Fruit fly (Drosophila melanogaster) whole organism, embryonic: Measurements from ENCODE around the gene CG13912.

ENCODE experiments used
- CG10431 ChIP-seq: fragments of 200-800 bp; sonication (Bioruptor generic); optimal IDR thresholded peaks from 3 replicates; lab custom pipeline; 2018; ENCODE audit warnings: missing biosample characterization, mild to moderate bottlenecking, missing genetic modification characterization
- CG10462 ChIP-seq: fragments of 200-800 bp; sonication (Bioruptor generic); optimal IDR thresholded peaks from 2 replicates; lab custom pipeline; 2016; ENCODE audit warnings: missing biosample characterization, missing genetic modification characterization
- CG10654 ChIP-seq: fragments of 200-800 bp; sonication (Bioruptor generic); optimal IDR thresholded peaks from 2 replicates; lab custom pipeline; 2016; ENCODE audit warnings: missing biosample characterization, missing genetic modification characterization
- CG12071 ChIP-seq: fragments of 200-800 bp; sonication (Bioruptor generic); optimal IDR thresholded peaks from 3 replicates; lab custom pipeline; 2018; ENCODE audit warnings: missing biosample characterization, mild to moderate bottlenecking, missing genetic modification characterization
- CG12155 ChIP-seq: fragments of 200-800 bp; sonication (Bioruptor generic); optimal IDR thresholded peaks from 3 replicates; lab custom pipeline; 2016; ENCODE audit warnings: missing biosample characterization, missing genetic modification characterization
- CG13296 ChIP-seq: fragments of 200-800 bp; sonication (Bioruptor generic); optimal IDR thresholded peaks from 3 replicates; lab custom pipeline; 2018; ENCODE audit warnings: missing biosample characterization, mild to moderate bottlenecking, missing genetic modification characterization
- CG15073 ChIP-seq: fragments of 200-800 bp; sonication (Bioruptor generic); optimal IDR thresholded peaks from 2 replicates; lab custom pipeline; 2016; ENCODE audit warnings: missing biosample characterization, missing genetic modification characterization
- CG16813 ChIP-seq: fragments of 200-800 bp; sonication (Bioruptor generic); IDR thresholded peaks from 3 replicates; pipeline ENCODE4 v1.3.6; 2022; ENCODE audit warnings: missing biosample characterization, missing genetic modification characterization; ENCODE audit not compliant: partially characterized antibody
- CG18619 ChIP-seq: fragments of 200-800 bp; sonication (Bioruptor generic); optimal IDR thresholded peaks from 3 replicates; lab custom pipeline; 2017; ENCODE audit warnings: missing biosample characterization, mild to moderate bottlenecking, missing genetic modification characterization
- CG34224 ChIP-seq: fragments of 200-800 bp; sonication (Bioruptor generic); IDR thresholded peaks from 3 replicates; pipeline ENCODE4 v1.3.6; 2022; ENCODE audit warnings: missing biosample characterization, missing genetic modification characterization; ENCODE audit not compliant: partially characterized antibody
- CG4328 ChIP-seq: fragments of 200-800 bp; sonication (Bioruptor generic); optimal IDR thresholded peaks from 3 replicates; lab custom pipeline; 2017; ENCODE audit warnings: missing biosample characterization, missing genetic modification reagents, missing genetic modification characterization
- CG6254 ChIP-seq: fragments of 200-800 bp; sonication (Bioruptor generic); optimal IDR thresholded peaks from 3 replicates; lab custom pipeline; 2017; ENCODE audit warnings: mild to moderate bottlenecking, missing biosample characterization, missing genetic modification reagents, missing genetic modification characterization
- CG6854 ChIP-seq: fragments of 200-800 bp; sonication (Bioruptor generic); optimal IDR thresholded peaks from 3 replicates; lab custom pipeline; 2017; ENCODE audit warnings: missing biosample characterization, mild to moderate bottlenecking, missing genetic modification characterization
- CG7839 ChIP-seq: fragments of 200-800 bp; sonication (Bioruptor generic); optimal IDR thresholded peaks from 3 replicates; lab custom pipeline; 2018; ENCODE audit warnings: missing biosample characterization, mild to moderate bottlenecking, missing genetic modification characterization, moderate library complexity
- CG8478 ChIP-seq: fragments of >200 bp; optimal IDR thresholded peaks from 2 replicates; lab custom pipeline; 2018
- CG8944 ChIP-seq: fragments of 200-800 bp; sonication (Bioruptor generic); optimal IDR thresholded peaks from 3 replicates; lab custom pipeline; 2016; ENCODE audit warnings: missing biosample characterization, missing genetic modification characterization
- CrebB ChIP-seq: fragments of 200-800 bp; sonication (Bioruptor generic); optimal IDR thresholded peaks from 3 replicates; lab custom pipeline; 2018; ENCODE audit warnings: missing biosample characterization, mild to moderate bottlenecking, missing genetic modification characterization
- Doc2 ChIP-seq: fragments of 200-800 bp; sonication (Bioruptor generic); IDR thresholded peaks from 2 replicates; pipeline ENCODE4 v1.3.6; 2022; ENCODE audit warnings: missing biosample characterization, missing genetic modification characterization
- Dref ChIP-seq: fragments of 200-800 bp; sonication (Bioruptor generic); IDR thresholded peaks from 2 replicates; pipeline ENCODE4 v1.3.6; 2022; ENCODE audit warnings: missing biosample characterization, missing genetic modification characterization
- H15 ChIP-seq: fragments of 200-800 bp; sonication (Bioruptor generic); IDR thresholded peaks from 3 replicates; pipeline ENCODE4 v1.3.6; 2022; ENCODE audit warnings: missing biosample characterization, missing genetic modification characterization
- HLH3B ChIP-seq: fragments of 200-800 bp; sonication (Bioruptor generic); IDR thresholded peaks from 2 replicates; pipeline ENCODE4 v1.3.6; 2022; ENCODE audit warnings: missing biosample characterization, missing genetic modification characterization
- HmgZ ChIP-seq: fragments of 200-800 bp; sonication (Bioruptor generic); optimal IDR thresholded peaks from 2 replicates; lab custom pipeline; 2018; ENCODE audit warnings: missing biosample characterization, mild to moderate bottlenecking, missing genetic modification characterization
- Lhr ChIP-seq: fragments of 200-800 bp; sonication (Bioruptor generic); optimal IDR thresholded peaks from 3 replicates; lab custom pipeline; 2017; ENCODE audit warnings: mild to moderate bottlenecking, missing biosample characterization, missing genetic modification reagents, missing genetic modification characterization
- MESR4 ChIP-seq: fragments of 200-800 bp; sonication (Bioruptor generic); optimal IDR thresholded peaks from 2 replicates; lab custom pipeline; 2018; ENCODE audit warnings: missing biosample characterization, mild to moderate bottlenecking, missing genetic modification characterization, moderate library complexity
- Med ChIP-seq: fragments of 200-800 bp; sonication (Bioruptor generic); peaks from one replicate; lab custom pipeline; 2016; ENCODE audit warnings: missing biosample characterization, missing genetic modification characterization, mild to moderate bottlenecking, inconsistent platforms, moderate library complexity
- Neu2 ChIP-seq: fragments of 200-800 bp; sonication (Bioruptor generic); optimal IDR thresholded peaks from 3 replicates; lab custom pipeline; 2016; ENCODE audit warnings: missing biosample characterization, missing genetic modification characterization, borderline replicate concordance
- Nf-YA ChIP-seq: fragments of 200-800 bp; sonication (Bioruptor generic); IDR thresholded peaks from 2 replicates; pipeline ENCODE4 v1.3.6; 2022; ENCODE audit warnings: missing biosample characterization, missing genetic modification characterization
- Oli ChIP-seq: fragments of 200-800 bp; sonication (Bioruptor generic); optimal IDR thresholded peaks from 2 replicates; lab custom pipeline; 2018; ENCODE audit warnings: missing biosample characterization, mild to moderate bottlenecking, missing genetic modification characterization, moderate library complexity
- Poxn ChIP-seq: fragments of 200-800 bp; sonication (Bioruptor generic); IDR thresholded peaks from 2 replicates; pipeline ENCODE4 v1.3.6; 2022; ENCODE audit warnings: missing biosample characterization, missing genetic modification characterization
- Side ChIP-seq: fragments of 200-800 bp; sonication (Bioruptor generic); optimal IDR thresholded peaks from 2 replicates; lab custom pipeline; 2016; ENCODE audit warnings: missing biosample characterization, missing genetic modification characterization
- Six4 ChIP-seq: fragments of 200-800 bp; sonication (Bioruptor generic); optimal IDR thresholded peaks from 2 replicates; lab custom pipeline; 2016; ENCODE audit warnings: missing biosample characterization, missing genetic modification characterization
- Sox100B ChIP-seq: fragments of 200-800 bp; sonication (Bioruptor generic); optimal IDR thresholded peaks from 3 replicates; lab custom pipeline; 2018; ENCODE audit warnings: missing biosample characterization, mild to moderate bottlenecking, missing genetic modification characterization
- Ssrp ChIP-seq: fragments of 200-800 bp; sonication (Bioruptor generic); optimal IDR thresholded peaks from 2 replicates; lab custom pipeline; 2018; ENCODE audit warnings: missing biosample characterization, mild to moderate bottlenecking, missing genetic modification characterization, moderate library complexity
- Xbp1 ChIP-seq: fragments of 200-800 bp; sonication (Bioruptor generic); optimal IDR thresholded peaks from 3 replicates; lab custom pipeline; 2016; ENCODE audit warnings: missing biosample characterization, mild to moderate bottlenecking, missing genetic modification characterization
- YL-1 ChIP-seq: fragments of 200-800 bp; sonication (Bioruptor generic); optimal IDR thresholded peaks from 3 replicates; lab custom pipeline; 2017; ENCODE audit warnings: missing biosample characterization, mild to moderate bottlenecking, missing genetic modification characterization
- bsh ChIP-seq, 2 experiments: fragments of 200-800 bp; sonication (Bioruptor generic); optimal IDR thresholded peaks; 2 replicates each; lab custom pipeline; 2017 to 2018; ENCODE audit warnings: mild to moderate bottlenecking in 2 of 2, missing biosample characterization in 2 of 2, missing genetic modification characterization in 2 of 2, moderate library complexity in 1 of 2
- cad ChIP-seq: fragments of >200 bp; optimal IDR thresholded peaks from 2 replicates; lab custom pipeline; 2017; ENCODE audit warnings: missing biosample characterization, missing genetic modification characterization
- fd102C ChIP-seq: fragments of 200-800 bp; sonication (Bioruptor generic); optimal IDR thresholded peaks from 2 replicates; lab custom pipeline; 2018; ENCODE audit warnings: missing biosample characterization, mild to moderate bottlenecking, missing genetic modification characterization, moderate library complexity
- fd96Cb ChIP-seq: fragments of 200-800 bp; sonication (Bioruptor generic); optimal IDR thresholded peaks from 2 replicates; lab custom pipeline; 2018; ENCODE audit warnings: missing biosample characterization, mild to moderate bottlenecking, missing genetic modification characterization, moderate library complexity
- gsb ChIP-seq: fragments of 200-800 bp; sonication (Bioruptor generic); IDR thresholded peaks from 2 replicates; pipeline ENCODE4 v1.3.6; 2022; ENCODE audit warnings: missing biosample characterization, missing genetic modification characterization
- hth ChIP-seq: fragments of >200 bp; optimal IDR thresholded peaks from 2 replicates; lab custom pipeline; 2017; ENCODE audit warnings: inconsistent platforms
- pfk ChIP-seq: fragments of 200-800 bp; sonication (Bioruptor generic); optimal IDR thresholded peaks from 2 replicates; lab custom pipeline; 2018; ENCODE audit warnings: missing biosample characterization, mild to moderate bottlenecking, missing genetic modification characterization, moderate library complexity
- pita ChIP-seq: fragments of 200-800 bp; sonication (Bioruptor generic); optimal IDR thresholded peaks from 2 replicates; lab custom pipeline; 2017; ENCODE audit warnings: missing biosample characterization, mild to moderate bottlenecking, missing genetic modification characterization
- pros ChIP-seq: fragments of 200-800 bp; sonication (Bioruptor generic); optimal IDR thresholded peaks from 3 replicates; lab custom pipeline; 2019; ENCODE audit warnings: missing biosample characterization, mild to moderate bottlenecking, missing genetic modification characterization, moderate library complexity
- scrt ChIP-seq: fragments of 200-800 bp; sonication (Bioruptor generic); optimal IDR thresholded peaks from 2 replicates; lab custom pipeline; 2018; ENCODE audit warnings: missing biosample characterization, mild to moderate bottlenecking, missing genetic modification characterization, moderate library complexity
- sd ChIP-seq: fragments of 200-800 bp; sonication (Bioruptor generic); optimal IDR thresholded peaks from 3 replicates; lab custom pipeline; 2018; ENCODE audit warnings: missing biosample characterization, mild to moderate bottlenecking, missing genetic modification characterization, moderate library complexity
- sisA ChIP-seq: fragments of 200-800 bp; sonication (Bioruptor generic); IDR thresholded peaks from 2 replicates; pipeline ENCODE4 v1.3.6; 2022; ENCODE audit warnings: missing biosample characterization, missing genetic modification characterization
- slp2 ChIP-seq: fragments of 200-800 bp; sonication (Bioruptor generic); optimal IDR thresholded peaks from 2 replicates; lab custom pipeline; 2016; ENCODE audit warnings: missing biosample characterization, missing genetic modification characterization
- tap ChIP-seq: fragments of 200-800 bp; optimal IDR thresholded peaks from 3 replicates; lab custom pipeline; 2019; ENCODE audit warnings: missing biosample characterization, mild to moderate bottlenecking, missing genetic modification characterization, moderate library complexity
- unpg ChIP-seq: fragments of 200-800 bp; sonication (Bioruptor generic); optimal IDR thresholded peaks from 3 replicates; lab custom pipeline; 2018; ENCODE audit warnings: missing biosample characterization, mild to moderate bottlenecking, missing genetic modification characterization, moderate library complexity
- wek ChIP-seq: fragments of 200-800 bp; sonication (Bioruptor generic); optimal IDR thresholded peaks from 3 replicates; lab custom pipeline; 2018; ENCODE audit warnings: missing biosample characterization, mild to moderate bottlenecking, missing genetic modification characterization, moderate library complexity

CG13912 gene

DNA sequence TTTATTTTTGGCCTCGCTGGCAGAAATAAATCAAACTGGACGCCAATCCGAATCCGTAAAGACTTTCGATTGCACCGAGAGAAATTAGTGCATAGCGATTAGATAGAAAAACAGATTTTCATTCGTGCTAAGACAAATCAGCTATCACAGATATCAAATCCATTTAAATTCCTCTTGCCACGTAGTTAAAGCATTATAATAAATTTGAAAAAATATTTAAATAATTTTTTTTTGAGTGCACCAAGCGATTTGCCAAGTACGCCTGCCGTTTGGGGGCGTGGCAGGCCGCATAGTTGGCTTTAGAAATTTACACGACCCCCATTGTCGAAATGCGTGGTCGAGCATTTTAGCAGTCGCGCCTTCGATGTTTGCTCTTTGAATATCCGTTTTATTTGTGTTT is 37.7 kb upstream of the CG13912 start (continued):
- TF ChIP-seq pfk (GFP tag; lab: Kevin White, UChicago) (no peak), CG12155 (GFP tag; lab: Kevin White, UChicago) (peak; percentile 36), CG6854 (GFP tag; lab: Kevin White, UChicago) (no peak), Oli (peak; percentile 52), pros (GFP tag; lab: Kevin White, UChicago) (no peak), cad (GFP tag; lab: Kevin White, UChicago) (no peak), CrebB (tag; lab: Kevin White, UChicago) (no peak), H15 (GFP tag; lab: Robert Waterston, UW) (0 out of 3 replicates have a peak, but pooled peaks have one; percentile 37), HLH3B (0 out of 2 replicates have a peak, but pooled peaks have one; percentile 51), fd96Cb (peak; percentile 25), Lhr (no peak), unpg (peak; percentile 59), CG18619 (GFP tag; lab: Kevin White, UChicago) (peak; percentile 37), CG12071 (GFP tag; lab: Kevin White, UChicago) (no peak), Nf-YA (no peak), gsb (GFP tag; lab: Robert Waterston, UW) (peak; percentile 47), CG10462 (GFP tag; lab: Kevin White, UChicago) (no peak), CG10654 (GFP tag; lab: Kevin White, UChicago) (peak; percentile 29), CG15073 (GFP tag; lab: Kevin White, UChicago) (no peak), Six4 (peak; percentile 30), hth (lab: Kevin White, UChicago) (no peak), Neu2 (no peak), Sox100B (GFP tag; lab: Kevin White, UChicago) (peak; percentile 23), tap (tag; lab: Kevin White, UChicago) (peak; percentile 32), CG34224 (GFP tag; lab: Robert Waterston, UW) (no peak), Poxn (peak; percentile 48; the same call in 1 of the 2 replicates), CG4328 (GFP tag; lab: Kevin White, UChicago) (no peak), slp2 (GFP tag; lab: Kevin White, UChicago) (no peak), Med (GFP tag; lab: Kevin White, UChicago) (peak; percentile 82), Dref (no peak), sisA (GFP tag; lab: Robert Waterston, UW) (peak; percentile 57; the same call in 1 of the 2 replicates), wek (GFP tag; lab: Kevin White, UChicago) (no peak), HmgZ (tag; lab: Kevin White, UChicago) (peak; percentile 16), Xbp1 (GFP tag; lab: Kevin White, UChicago) (peak; percentile 42), bsh (GFP tag; optimal IDR thresholded peaks at IDR 0.05; lab: Kevin White, UChicago) (no peak), CG8944 (no peak), CG8478 (lab: Kevin White, UChicago) (no peak), Ssrp (tag; lab: Kevin White, UChicago) (peak; percentile 28), sd (tag; lab: Kevin White, UChicago) (peak; percentile 60), CG10431 (GFP tag; lab: Kevin White, UChicago) (no peak), Doc2 (GFP tag; lab: Robert Waterston, UW) (no peak), YL-1 (GFP tag; lab: Kevin White, UChicago) (no peak), CG6254 (GFP tag; lab: Kevin White, UChicago) (no peak), CG7839 (tag; lab: Kevin White, UChicago) (peak; percentile 58), CG16813 (GFP tag; lab: Robert Waterston, UW) (no peak), scrt (no peak), fd102C (GFP tag; lab: Kevin White, UChicago) (no peak), MESR4 (no peak), Side (GFP tag; lab: Kevin White, UChicago) (no peak), CG13296 (GFP tag; lab: Kevin White, UChicago) (peak; percentile 30), pita (GFP tag; lab: Kevin White, UChicago) (no peak)
